Fruit fly (Drosophila melanogaster) whole organism: ENCODE measurements around the gene Svip.

Experiments used
- CG8478 ChIP-seq: fragments of >200 bp; optimal IDR thresholded peaks from 2 replicates; lab custom pipeline; 2018; ENCODE audit warnings: inconsistent platforms
- Dll ChIP-seq: fragments of >200 bp; optimal IDR thresholded peaks from 2 replicates; lab custom pipeline; 2017
- EcR ChIP-seq, 2 experiments: fragments of >200 bp; optimal IDR thresholded peaks; 2 replicates each; lab custom pipeline; 2017; ENCODE audit warnings: missing biosample characterization in 2 of 2, missing genetic modification characterization in 2 of 2, missing genetic modification reagents in 2 of 2
- usp ChIP-seq: fragments of >200 bp; optimal IDR thresholded peaks from 2 replicates; lab custom pipeline; 2017; ENCODE audit warnings: missing biosample characterization, missing genetic modification characterization, mixed read lengths

DNA sequence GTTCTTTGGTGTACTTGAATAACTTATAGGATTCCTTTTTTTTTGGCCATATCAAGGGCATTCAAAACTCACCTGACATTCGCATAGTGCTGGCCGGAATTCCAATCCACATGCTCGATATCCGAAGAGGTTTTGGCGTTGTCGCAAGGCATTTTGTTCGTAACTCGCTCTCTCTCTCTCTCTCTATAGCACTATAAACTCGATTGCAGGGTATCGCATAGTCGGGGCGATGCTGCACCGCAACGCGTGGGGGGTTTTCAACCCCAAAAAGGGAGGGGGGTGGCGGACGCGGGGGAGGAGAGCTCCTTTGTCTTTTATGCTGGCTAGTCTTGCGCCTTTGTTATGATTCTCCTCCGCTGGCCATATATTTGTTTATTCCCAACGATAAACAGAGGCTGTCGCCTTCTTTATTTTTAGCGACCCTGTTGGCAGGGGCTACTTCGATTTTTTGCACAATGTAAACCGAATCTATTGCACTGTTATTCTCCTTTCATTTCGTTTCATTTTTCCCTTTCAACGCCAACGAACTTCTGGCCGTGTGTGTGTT, 39.7 kb downstream of the Svip start:
- TF ChIP-seq CG8478 (no peak), EcR (GFP tag; optimal IDR thresholded peaks at IDR 0.05; lab: Kevin White, UChicago) (peak in 1 of 2 experiments; percentile 56), usp (GFP tag; lab: Kevin White, UChicago) (no peak), Dll (lab: Kevin White, UChicago) (no peak)
